Fruit fly (Drosophila melanogaster) whole organism, wandering third instar larva: ENCODE results near the gene Sfp24Bb.

Source experiments
- Abd-B ChIP-seq: fragments of >200 bp; optimal IDR thresholded peaks from 2 replicates; lab custom pipeline; 2017; ENCODE audit warnings: missing biosample characterization, missing genetic modification characterization
- CG32264 ChIP-seq: fragments of 200-800 bp; sonication (Bioruptor generic); optimal IDR thresholded peaks from 2 replicates; lab custom pipeline; 2016; ENCODE audit warnings: missing biosample characterization, missing genetic modification characterization
- CG9705 ChIP-seq: fragments of 200-800 bp; sonication (Bioruptor generic); optimal IDR thresholded peaks from 2 replicates; lab custom pipeline; 2018; ENCODE audit warnings: missing biosample characterization, mild to moderate bottlenecking, missing genetic modification characterization
- CrebA ChIP-seq: fragments of 200-800 bp; sonication (Bioruptor generic); optimal IDR thresholded peaks from 2 replicates; lab custom pipeline; 2016; ENCODE audit warnings: missing biosample characterization, mild to moderate bottlenecking, missing genetic modification characterization, borderline replicate concordance
- Dfd ChIP-seq: fragments of >200 bp; optimal IDR thresholded peaks from 2 replicates; lab custom pipeline; 2017; ENCODE audit warnings: missing biosample characterization, missing genetic modification characterization
- Dif ChIP-seq: fragments of 200-275, 200-300 bp; sonication (Bioruptor generic); optimal IDR thresholded peaks from 2 replicates; lab custom pipeline; 2018; ENCODE audit warnings: missing biosample characterization, missing genetic modification characterization; ENCODE audit not compliant: partially characterized antibody
- GATAd ChIP-seq: sonication (Bioruptor generic); optimal IDR thresholded peaks from 2 replicates; lab custom pipeline; 2016; ENCODE audit warnings: missing biosample characterization, missing genetic modification characterization
- HLH106 ChIP-seq: fragments of 200-800 bp; optimal IDR thresholded peaks from 3 replicates; lab custom pipeline; 2019; ENCODE audit warnings: missing biosample characterization, mild to moderate bottlenecking, missing genetic modification characterization, moderate library complexity
- Hnf4 ChIP-seq: fragments of 200-800 bp; sonication (Bioruptor generic); optimal IDR thresholded peaks from 2 replicates; lab custom pipeline; 2016; ENCODE audit warnings: missing biosample characterization, mild to moderate bottlenecking, missing genetic modification characterization
- Hr78 ChIP-seq: fragments of >200 bp; optimal IDR thresholded peaks from 2 replicates; lab custom pipeline; 2017; ENCODE audit warnings: missing biosample characterization, missing genetic modification characterization
- Hr83 ChIP-seq: fragments of 200-300 bp; sonication (Bioruptor generic); optimal IDR thresholded peaks from 2 replicates; lab custom pipeline; 2016; ENCODE audit warnings: missing biosample characterization, mild to moderate bottlenecking, missing genetic modification characterization, moderate library complexity; ENCODE audit not compliant: poor library complexity, severe bottlenecking
- Jra ChIP-seq: sonication (Bioruptor generic); optimal IDR thresholded peaks from 2 replicates; lab custom pipeline; 2016; ENCODE audit warnings: missing biosample characterization, missing genetic modification characterization
- Mio ChIP-seq: sonication (Bioruptor generic); optimal IDR thresholded peaks from 2 replicates; lab custom pipeline; 2016; ENCODE audit warnings: missing biosample characterization, missing genetic modification characterization
- Myc ChIP-seq: fragments of >200 bp; optimal IDR thresholded peaks from 2 replicates; lab custom pipeline; 2017
- N ChIP-seq: fragments of >200 bp; optimal IDR thresholded peaks from 2 replicates; lab custom pipeline; 2018; ENCODE audit warnings: missing biosample characterization, missing external identifiers, missing genetic modification characterization
- OdsH ChIP-seq: fragments of 200-800 bp; sonication (Bioruptor generic); optimal IDR thresholded peaks from 2 replicates; lab custom pipeline; 2016; ENCODE audit warnings: missing biosample characterization, mild to moderate bottlenecking, missing genetic modification characterization
- Rel ChIP-seq, 2 experiments: fragments of 200-800 bp; sonication (Bioruptor generic) in 1 of 2; optimal IDR thresholded peaks; 2 replicates in 1 of 2; 3 replicates in 1 of 2; lab custom pipeline; 2016 to 2019; ENCODE audit warnings: mild to moderate bottlenecking in 2 of 2, missing biosample characterization in 2 of 2, missing genetic modification characterization in 2 of 2, moderate library complexity in 1 of 2
- Sp1 ChIP-seq: fragments of 200-800 bp; sonication (Bioruptor generic); optimal IDR thresholded peaks from 3 replicates; lab custom pipeline; 2019; ENCODE audit warnings: missing biosample characterization, mild to moderate bottlenecking, missing genetic modification characterization, moderate library complexity
- Vsx2 ChIP-seq: fragments of 200-300, 225-300 bp; sonication (Bioruptor generic); optimal IDR thresholded peaks from 2 replicates; lab custom pipeline; 2018; ENCODE audit warnings: missing biosample characterization, missing genetic modification characterization; ENCODE audit not compliant: partially characterized antibody
- br ChIP-seq: fragments of 200-800 bp; sonication (Bioruptor generic); optimal IDR thresholded peaks from 2 replicates; lab custom pipeline; 2016; ENCODE audit warnings: missing biosample characterization, missing genetic modification characterization
- brk ChIP-seq: fragments of 200-800 bp; sonication (Bioruptor generic); optimal IDR thresholded peaks from 2 replicates; lab custom pipeline; 2016; ENCODE audit warnings: missing biosample characterization, mild to moderate bottlenecking, missing genetic modification characterization
- dl ChIP-seq, 2 experiments: fragments of 175-275, 200-275 bp in 1 of 2; fragments of 200-275 bp in 1 of 2; sonication (Bioruptor generic); optimal IDR thresholded peaks; lab custom pipeline; 2018; ENCODE audit warnings: mild to moderate bottlenecking in 2 of 2, missing biosample characterization in 2 of 2, missing genetic modification characterization in 2 of 2, moderate library complexity in 2 of 2; ENCODE audit not compliant: partially characterized antibody in 2 of 2, insufficient read depth in 1 of 2
- dmrt93B ChIP-seq: fragments of 200-800 bp; sonication (Bioruptor generic); optimal IDR thresholded peaks from 2 replicates; lab custom pipeline; 2018; ENCODE audit warnings: missing biosample characterization, mild to moderate bottlenecking, missing genetic modification characterization
- dsf ChIP-seq: sonication (Bioruptor generic); optimal IDR thresholded peaks from 2 replicates; lab custom pipeline; 2016; ENCODE audit warnings: missing biosample characterization, missing genetic modification characterization, borderline replicate concordance
- ey ChIP-seq: fragments of 200-800 bp; sonication (Bioruptor generic); optimal IDR thresholded peaks from 2 replicates; lab custom pipeline; 2016; ENCODE audit warnings: missing biosample characterization, missing genetic modification characterization
- foxo ChIP-seq, 2 experiments: fragments of 200-800 bp; sonication (Bioruptor generic); optimal IDR thresholded peaks; 2 replicates in 1 of 2; 3 replicates in 1 of 2; lab custom pipeline; 2016 to 2017; ENCODE audit warnings: missing biosample characterization in 2 of 2, missing genetic modification characterization in 2 of 2
- fru ChIP-seq: fragments of 200-800 bp; sonication (Bioruptor generic); optimal IDR thresholded peaks from 3 replicates; lab custom pipeline; 2016; ENCODE audit warnings: missing biosample characterization, mild to moderate bottlenecking, missing genetic modification characterization
- h ChIP-seq: fragments of 200-800 bp; sonication (Bioruptor generic); optimal IDR thresholded peaks from 3 replicates; lab custom pipeline; 2016; ENCODE audit warnings: missing biosample characterization, mild to moderate bottlenecking, missing genetic modification characterization
- jim ChIP-seq: fragments of 175-275, 200-325 bp; sonication (Bioruptor generic); optimal IDR thresholded peaks from 2 replicates; lab custom pipeline; 2016; ENCODE audit warnings: missing biosample characterization, mild to moderate bottlenecking, missing genetic modification characterization
- lola ChIP-seq: fragments of >200 bp; optimal IDR thresholded peaks from 2 replicates; lab custom pipeline; 2017; ENCODE audit warnings: missing biosample characterization, missing genetic modification characterization
- pan ChIP-seq: fragments of >200 bp; optimal IDR thresholded peaks from 2 replicates; lab custom pipeline; 2017
- psq ChIP-seq: fragments of 200-800 bp; sonication (Bioruptor generic); optimal IDR thresholded peaks from 3 replicates; lab custom pipeline; 2017; ENCODE audit warnings: missing biosample characterization, mild to moderate bottlenecking, missing genetic modification characterization, moderate library complexity
- rgr ChIP-seq: fragments of 200-800 bp; sonication (Bioruptor generic); optimal IDR thresholded peaks from 3 replicates; lab custom pipeline; 2016; ENCODE audit warnings: missing biosample characterization, mild to moderate bottlenecking, missing genetic modification characterization
- sage ChIP-seq: fragments of 200-800 bp; sonication (Bioruptor generic); optimal IDR thresholded peaks from 2 replicates; lab custom pipeline; 2016; ENCODE audit warnings: missing biosample characterization, mild to moderate bottlenecking, missing genetic modification characterization
- sv ChIP-seq: fragments of 200-800 bp; sonication (Bioruptor generic); optimal IDR thresholded peaks from 3 replicates; lab custom pipeline; 2016; ENCODE audit warnings: missing biosample characterization, missing genetic modification characterization
- tai ChIP-seq: sonication (Bioruptor generic); optimal IDR thresholded peaks from 2 replicates; lab custom pipeline; 2016; ENCODE audit warnings: missing biosample characterization, missing genetic modification characterization
- usp ChIP-seq: fragments of >200 bp; optimal IDR thresholded peaks from 2 replicates; lab custom pipeline; 2017; ENCODE audit warnings: missing biosample characterization, missing genetic modification characterization
- woc ChIP-seq: sonication (Bioruptor generic); optimal IDR thresholded peaks from 2 replicates; lab custom pipeline; 2016; ENCODE audit warnings: missing biosample characterization, mild to moderate bottlenecking, missing genetic modification characterization

Gene Sfp24Bb

DNA sequence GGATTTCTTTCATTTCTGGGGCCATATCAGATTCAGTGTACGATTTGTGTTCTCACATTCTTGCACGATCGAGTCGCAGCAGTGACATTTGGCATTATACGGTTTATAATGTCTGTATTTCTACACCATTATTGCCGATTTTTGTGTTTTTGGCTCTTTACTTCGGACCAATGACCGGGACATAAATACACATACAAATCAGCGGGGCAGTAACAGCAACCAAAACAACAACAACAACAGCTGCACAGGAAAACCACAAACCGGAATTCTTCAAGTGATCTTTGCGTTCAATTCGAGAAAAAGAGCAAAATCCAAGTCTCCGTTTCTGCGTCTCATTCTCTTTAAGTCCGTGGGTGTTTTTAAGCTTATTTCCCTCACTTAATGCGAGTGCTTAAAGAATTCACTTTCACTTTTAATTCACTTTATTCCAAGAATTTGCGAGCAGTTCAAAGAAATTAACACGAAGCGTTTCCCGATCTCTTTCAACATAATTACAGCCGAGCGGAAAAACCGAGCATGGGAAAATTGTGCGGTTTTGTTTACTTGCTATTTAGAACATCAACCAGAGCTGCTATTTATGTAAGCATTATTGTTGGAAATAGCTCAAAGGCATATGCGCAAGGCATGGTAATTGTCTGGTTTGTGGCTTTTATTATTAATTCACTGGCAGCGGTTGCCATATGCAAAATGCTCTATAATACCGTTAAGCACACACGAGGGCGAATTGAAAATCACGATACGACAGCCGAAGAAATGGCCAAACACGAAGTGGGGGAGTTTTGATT is 38.1 kb downstream of the Sfp24Bb start:
- TF ChIP-seq Myc (lab: Kevin White, UChicago) (no peak), usp (no peak), N (no peak), foxo (GFP tag; optimal IDR thresholded peaks at IDR 0.05; lab: Kevin White, UChicago) (no peak), fru (peak; percentile 63), Dfd (GFP tag; lab: Kevin White, UChicago) (no peak), HLH106 (tag; lab: Kevin White, UChicago) (no peak), Dif (no peak), br (GFP tag; lab: Kevin White, UChicago) (no peak), Jra (no peak), Hr83 (no peak), rgr (GFP tag; lab: Kevin White, UChicago) (no peak), dmrt93B (GFP tag; lab: Kevin White, UChicago) (no peak), Vsx2 (GFP tag; lab: Kevin White, UChicago) (peak; percentile 10), OdsH (GFP tag; lab: Kevin White, UChicago) (no peak), pan (no peak), brk (GFP tag; lab: Kevin White, UChicago) (no peak)

DNA sequence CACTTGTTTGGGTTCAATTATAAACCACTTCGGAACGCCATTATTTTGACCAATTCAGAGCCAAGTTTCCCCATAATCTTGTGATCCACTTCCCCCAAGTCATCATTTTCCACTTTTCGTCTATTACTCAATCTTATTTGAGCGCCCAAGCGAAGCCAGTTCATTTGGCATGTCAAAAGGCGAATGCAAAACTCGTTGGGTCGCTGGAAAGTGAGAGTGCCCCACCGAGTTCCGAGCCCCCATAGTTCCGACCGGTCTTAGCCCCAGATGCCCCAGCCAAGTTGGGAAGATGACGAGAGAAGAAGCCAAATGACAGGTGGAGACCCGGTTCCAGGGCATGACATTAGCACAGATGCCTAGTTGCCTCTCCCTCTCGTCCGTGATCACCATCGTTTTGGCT is 38.8 kb downstream of the Sfp24Bb start:
- no peak for TF ChIP-seq rgr (GFP tag; lab: Kevin White, UChicago)
- TF ChIP-seq ey (GFP tag; lab: Kevin White, UChicago): no peak
- TF ChIP-seq fru: no peak
- TF ChIP-seq Jra: no peak
- TF ChIP-seq Mio (GFP tag; lab: Kevin White, UChicago): no peak
- TF ChIP-seq Abd-B (GFP tag; lab: Kevin White, UChicago): no peak

DNA sequence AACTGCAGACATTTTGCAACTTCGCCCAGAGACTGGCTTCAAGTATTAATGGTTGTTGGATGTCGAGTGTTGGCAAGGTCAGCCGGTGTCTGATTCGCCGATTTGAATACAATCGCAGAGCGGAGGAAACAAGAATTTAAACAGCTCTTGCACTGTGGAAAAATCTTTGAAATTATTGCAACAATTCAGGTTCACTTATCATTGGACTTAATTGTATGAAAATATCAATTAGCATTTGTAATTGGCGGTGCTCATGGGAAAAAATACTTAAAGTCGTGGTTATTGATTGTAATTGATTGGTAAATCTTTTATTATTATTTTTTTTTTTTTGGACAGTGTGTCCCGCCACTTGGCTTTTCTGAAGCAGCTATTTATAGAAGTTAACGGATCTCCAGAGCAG is 40.1 kb downstream of the Sfp24Bb start:
- TF ChIP-seq Hr78: no peak
- no peak for TF ChIP-seq dl (GFP tag; optimal IDR thresholded peaks at IDR 0.05; lab: Kevin White, UChicago; ENCODE audit: insufficient read depth in 1 of 2, partially characterized antibody in 2 of 2)
- no peak for TF ChIP-seq Dfd (GFP tag; lab: Kevin White, UChicago)
- no peak for TF ChIP-seq sage
- no peak for TF ChIP-seq Vsx2 (GFP tag; lab: Kevin White, UChicago)
- TF ChIP-seq Abd-B (GFP tag; lab: Kevin White, UChicago): no peak
- peak; percentile 77 for TF ChIP-seq fru
- TF ChIP-seq foxo (GFP tag; optimal IDR thresholded peaks at IDR 0.05; lab: Kevin White, UChicago): peak in 1 of 2 experiments; percentile 69
- TF ChIP-seq tai (GFP tag; lab: Kevin White, UChicago): no peak
- no peak for TF ChIP-seq Jra
- TF ChIP-seq jim (GFP tag; lab: Kevin White, UChicago): no peak
- no peak for TF ChIP-seq Hr83
- no peak for TF ChIP-seq CrebA
- peak; percentile 56 for TF ChIP-seq br (GFP tag; lab: Kevin White, UChicago)
- TF ChIP-seq GATAd (GFP tag; lab: Kevin White, UChicago): no peak
- peak; percentile 9 for TF ChIP-seq Sp1
- TF ChIP-seq dmrt93B (GFP tag; lab: Kevin White, UChicago): no peak
- TF ChIP-seq CG32264 (GFP tag; lab: Kevin White, UChicago): peak; percentile 19
- TF ChIP-seq Myc (lab: Kevin White, UChicago): no peak
- TF ChIP-seq CG9705 (GFP tag; lab: Kevin White, UChicago): no peak
- TF ChIP-seq h (GFP tag; lab: Kevin White, UChicago): peak; percentile 73
- TF ChIP-seq Mio (GFP tag; lab: Kevin White, UChicago): no peak
- no peak for TF ChIP-seq Rel (GFP tag; optimal IDR thresholded peaks at IDR 0.05; lab: Kevin White, UChicago)
- TF ChIP-seq Rel (tag; optimal IDR thresholded peaks at IDR 0.05; lab: Kevin White, UChicago): no peak
- TF ChIP-seq Hnf4: no peak
- no peak for TF ChIP-seq sv (GFP tag; lab: Kevin White, UChicago)
- TF ChIP-seq dsf (GFP tag; lab: Kevin White, UChicago): no peak
- TF ChIP-seq rgr (GFP tag; lab: Kevin White, UChicago): peak; percentile 56
- TF ChIP-seq Dif: no peak
- no peak for TF ChIP-seq N
- no peak for TF ChIP-seq brk (GFP tag; lab: Kevin White, UChicago)
- TF ChIP-seq woc (GFP tag; lab: Kevin White, UChicago): peak; percentile 51
- no peak for TF ChIP-seq usp
- TF ChIP-seq psq: peak; percentile 39
- peak; percentile 63 for TF ChIP-seq ey (GFP tag; lab: Kevin White, UChicago)
- TF ChIP-seq pan: no peak
- no peak for TF ChIP-seq lola
- peak; percentile 57 for TF ChIP-seq OdsH (GFP tag; lab: Kevin White, UChicago)
- peak; percentile 4 for TF ChIP-seq HLH106 (tag; lab: Kevin White, UChicago)
